Fruit fly (Drosophila melanogaster) whole organism, embryonic: ENCODE measurements around the gene CG9449.

Experiments used
- CG12299 ChIP-seq: fragments of 200-800 bp; sonication (Bioruptor generic); optimal IDR thresholded peaks from 2 replicates; lab custom pipeline; 2018; ENCODE audit warnings: missing biosample characterization, mild to moderate bottlenecking, missing genetic modification characterization
- CG3726 ChIP-seq: fragments of 200-800 bp; sonication (Bioruptor generic); IDR thresholded peaks from 3 replicates; pipeline ENCODE4, ENCODE4 v1.3.6; 2022; ENCODE audit warnings: missing biosample characterization, missing genetic modification characterization
- CG8478 ChIP-seq: fragments of >200 bp; optimal IDR thresholded peaks from 2 replicates; lab custom pipeline; 2018
- CG8944 ChIP-seq: fragments of 200-800 bp; sonication (Bioruptor generic); optimal IDR thresholded peaks from 3 replicates; lab custom pipeline; 2016; ENCODE audit warnings: missing biosample characterization, missing genetic modification characterization
- CoRest ChIP-seq: fragments of 200-800 bp; sonication (Bioruptor generic); optimal IDR thresholded peaks from 3 replicates; lab custom pipeline; 2018; ENCODE audit warnings: missing biosample characterization, mild to moderate bottlenecking, missing genetic modification characterization, moderate library complexity
- seq ChIP-seq: fragments of 200-800 bp; sonication (Bioruptor generic); IDR thresholded peaks from 2 replicates; pipeline ENCODE4 v1.3.6; 2022; ENCODE audit warnings: missing biosample characterization, missing genetic modification characterization
- sim ChIP-seq: fragments of 200-800 bp; sonication (Bioruptor generic); IDR thresholded peaks from 2 replicates; pipeline ENCODE4 v1.3.6; 2022; ENCODE audit warnings: missing biosample characterization, missing genetic modification characterization

dm6 chr3L:19446394-19447349, 50.9 kb downstream of the CG9449 start, which contains the start of the genes CG33062 and Chd3:
- TF ChIP-seq CG8478 (lab: Kevin White, UChicago) (no peak), CG12299 (tag; lab: Kevin White, UChicago) (no peak), seq (no peak), CG8944 (GFP tag; lab: Kevin White, UChicago) (no peak), CG3726 (GFP tag; lab: Robert Waterston, UW) (no peak), CoRest (tag; lab: Kevin White, UChicago) (peak; percentile 60), sim (no peak)
